Fruit fly (Drosophila melanogaster) whole organism, pupa: ENCODE measurements around the gene cindr.

Experiments used
- CG17806 ChIP-seq: fragments of 200-800 bp; sonication (Bioruptor generic); optimal IDR thresholded peaks from 2 replicates; lab custom pipeline; 2018; ENCODE audit warnings: missing biosample characterization, mild to moderate bottlenecking, missing genetic modification characterization, moderate library complexity
- CG4496 ChIP-seq: fragments of 200-800 bp; sonication (Bioruptor generic); IDR thresholded peaks from 3 replicates; pipeline ENCODE4 v1.3.6; 2022; ENCODE audit warnings: missing biosample characterization, missing genetic modification characterization
- CG9948 ChIP-seq: fragments of 200-800 bp; sonication (Bioruptor generic); optimal IDR thresholded peaks from 2 replicates; lab custom pipeline; 2018; ENCODE audit warnings: missing biosample characterization, mild to moderate bottlenecking, missing genetic modification characterization, moderate library complexity
- EcR ChIP-seq: fragments of 200-800 bp; sonication (Bioruptor generic); optimal IDR thresholded peaks from 3 replicates; lab custom pipeline; 2019; ENCODE audit warnings: missing biosample characterization, missing genetic modification characterization, mild to moderate bottlenecking, moderate library complexity, missing genetic modification reagents
- Ets98B ChIP-seq: fragments of 200-800 bp; sonication (Bioruptor generic); IDR thresholded peaks from 2 replicates; pipeline ENCODE4 v1.3.6; 2022; ENCODE audit warnings: missing biosample characterization, missing genetic modification characterization
- Pif1A ChIP-seq: fragments of 200-800 bp; sonication (Bioruptor generic); optimal IDR thresholded peaks from 3 replicates; lab custom pipeline; 2016; ENCODE audit warnings: missing biosample characterization, missing genetic modification characterization
- Snoo ChIP-seq: fragments of 200-800 bp; sonication (Bioruptor generic); optimal IDR thresholded peaks from 3 replicates; lab custom pipeline; 2017; ENCODE audit warnings: missing biosample characterization, mild to moderate bottlenecking, missing genetic modification characterization, inconsistent platforms

DNA sequence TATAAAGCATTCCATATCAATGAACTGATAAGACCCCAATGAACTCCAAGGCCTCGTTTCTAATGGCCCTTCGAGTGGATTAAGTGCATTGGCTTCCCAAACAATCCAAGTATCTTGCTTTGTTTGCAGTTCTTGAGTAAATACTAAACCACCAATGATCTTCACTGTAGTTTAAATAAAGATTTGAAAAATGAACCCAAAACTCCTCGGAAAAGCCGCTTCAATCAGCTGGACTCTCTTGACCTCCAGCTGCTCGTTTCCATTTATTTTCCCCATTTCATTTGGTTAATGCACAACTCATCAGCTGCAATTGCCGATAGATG lies 3.6 kb downstream of the cindr start:
- no peak for TF ChIP-seq CG9948 (tag; lab: Kevin White, UChicago)
- TF ChIP-seq Snoo (tag; lab: Kevin White, UChicago) = no peak
- TF ChIP-seq Pif1A (GFP tag; lab: Kevin White, UChicago) = no peak
- TF ChIP-seq CG4496 (GFP tag; lab: Robert Waterston, UW) = no peak
- no peak for TF ChIP-seq EcR (GFP tag; lab: Kevin White, UChicago)
- no peak for TF ChIP-seq CG17806 (tag; lab: Kevin White, UChicago)
- TF ChIP-seq Ets98B = no peak
